Fruit fly (Drosophila melanogaster): Measurements from ENCODE around the gene CG6310.

CG6310 gene

dm6 chr3L:11097982-11098663 lies 28.5 kb upstream of the CG6310 start, which contains the start of the genes Irbp18 and APP-BP1 (continued):
- TF ChIP-seq rib (GFP tag; IDR thresholded peaks at IDR 0.05) (peak; percentile 87), CG3838 (GFP tag; optimal IDR thresholded peaks at IDR 0.05) (peak; percentile 84), schlank (tag; optimal IDR thresholded peaks at IDR 0.05) (peak; percentile 90), slou (GFP tag; optimal IDR thresholded peaks at IDR 0.05) (peak; percentile 90), eve (GFP tag; optimal IDR thresholded peaks at IDR 0.05) (no peak), CG2889 (GFP tag; IDR thresholded peaks at IDR 0.05) (peak; percentile 91), disco-r (GFP tag; optimal IDR thresholded peaks at IDR 0.05) (peak; percentile 93), CG12104 (GFP tag; optimal IDR thresholded peaks at IDR 0.05) (peak; percentile 95), CG8359 (GFP tag; optimal IDR thresholded peaks at IDR 0.05; ENCODE audit: borderline replicate concordance) (peak; percentile 74), CG31365 (tag; optimal IDR thresholded peaks at IDR 0.05) (peak; percentile 69), croc (GFP tag; conservative IDR thresholded peaks at IDR 0.05) (peak; percentile 72), ap (GFP tag; IDR thresholded peaks at IDR 0.05) (peak; percentile 67), CG13296 (GFP tag; optimal IDR thresholded peaks at IDR 0.05) (peak; percentile 90), ash1 (GFP tag; optimal IDR thresholded peaks at IDR 0.05) (peak; percentile 11), Deaf1 (tag; optimal IDR thresholded peaks at IDR 0.05) (peak; percentile 74), CG9437 (GFP tag; optimal IDR thresholded peaks at IDR 0.05) (peak; percentile 92), Myb (GFP tag; optimal IDR thresholded peaks at IDR 0.05) (peak; percentile 83), Ets97D (GFP tag; optimal IDR thresholded peaks at IDR 0.05) (peak; percentile 91), CG31224 (GFP tag; IDR thresholded peaks at IDR 0.05) (peak; percentile 81), CG12071 (GFP tag; optimal IDR thresholded peaks at IDR 0.05) (peak; percentile 83), CG15479 (GFP tag; optimal IDR thresholded peaks at IDR 0.05) (peak; percentile 73), CG7963 (GFP tag; IDR thresholded peaks at IDR 0.05; ENCODE audit: partially characterized antibody) (no peak), sisA (GFP tag; IDR thresholded peaks at IDR 0.05) (peak; percentile 84), CG6272 (GFP tag; IDR thresholded peaks at IDR 0.05) (peak; percentile 92), CG2199 (GFP tag; IDR thresholded peaks at IDR 0.05) (0 out of 3 replicates have a peak, but pooled peaks have one; percentile 43), h (optimal IDR thresholded peaks at IDR 0.05) (no peak), wdn (GFP tag; IDR thresholded peaks at IDR 0.05) (peak; percentile 87), Hey (tag; optimal IDR thresholded peaks at IDR 0.05) (peak; percentile 69), CG7556 (GFP tag; optimal IDR thresholded peaks at IDR 0.05) (peak; percentile 96), cwo (GFP tag; optimal IDR thresholded peaks at IDR 0.05) (peak; percentile 90), lbe (GFP tag; optimal IDR thresholded peaks at IDR 0.05) (peak; percentile 92), CG10209 (GFP tag; optimal IDR thresholded peaks at IDR 0.05) (peak; percentile 96), her (GFP tag; optimal IDR thresholded peaks at IDR 0.05) (peak; percentile 88), Sox102F (GFP tag; optimal IDR thresholded peaks at IDR 0.05) (peak; percentile 93), jigr1 (GFP tag; IDR thresholded peaks at IDR 0.05) (peak; percentile 54; the same call in 1 of the 3 replicates), peb (GFP tag; IDR thresholded peaks at IDR 0.05) (peak; percentile 83), twi (tag; optimal IDR thresholded peaks at IDR 0.05) (peak; percentile 77), CG16863 (GFP tag; optimal IDR thresholded peaks at IDR 0.05) (peak; percentile 94), CG2875 (GFP tag; optimal IDR thresholded peaks at IDR 0.05) (peak; percentile 90), pan (optimal IDR thresholded peaks at IDR 0.05) (no peak), pan (GFP tag; optimal IDR thresholded peaks at IDR 0.05 in 1 of 2, IDR thresholded peaks at IDR 0.05 in 1 of 2) (peak in 1 of 2 experiments; percentile 92), Hr78 (GFP tag; optimal IDR thresholded peaks at IDR 0.05) (peak in 1 of 2 experiments; percentile 54), zen (tag; optimal IDR thresholded peaks at IDR 0.05) (peak; percentile 85), CG11504 (tag; optimal IDR thresholded peaks at IDR 0.05) (peak; percentile 92), CG17829 (tag; optimal IDR thresholded peaks at IDR 0.05) (peak; percentile 91), CG12659 (GFP tag; optimal IDR thresholded peaks at IDR 0.05) (peak; percentile 97), C15 (GFP tag; IDR thresholded peaks at IDR 0.05) (peak; percentile 77; the same call in 2 of the 3 replicates), CG12744 (GFP tag; optimal IDR thresholded peaks at IDR 0.05) (peak; percentile 94), Doc3 (GFP tag; IDR thresholded peaks at IDR 0.05; ENCODE audit: partially characterized antibody) (no peak)
